Fruit fly (Drosophila melanogaster) whole organism, embryonic: ENCODE measurements around the gene CG13314.

Source experiments
- Ada2b ChIP-seq: fragments of 200-800 bp; sonication (Bioruptor generic); IDR thresholded peaks from 2 replicates; pipeline ENCODE4 v1.3.6; 2022; ENCODE audit warnings: missing biosample characterization, missing genetic modification characterization
- B-H1 ChIP-seq: fragments of 200-800 bp; sonication (Bioruptor generic); IDR thresholded peaks from 3 replicates; pipeline ENCODE4 v1.3.6; 2022; ENCODE audit warnings: missing biosample characterization, missing genetic modification characterization
- CG10431 ChIP-seq: fragments of 200-800 bp; sonication (Bioruptor generic); optimal IDR thresholded peaks from 3 replicates; lab custom pipeline; 2018; ENCODE audit warnings: missing biosample characterization, mild to moderate bottlenecking, missing genetic modification characterization
- CG10543 ChIP-seq: fragments of 200-800 bp; sonication (Bioruptor generic); optimal IDR thresholded peaks from 3 replicates; lab custom pipeline; 2017; ENCODE audit warnings: missing biosample characterization, mild to moderate bottlenecking, missing genetic modification characterization, moderate library complexity
- CG10959 ChIP-seq: fragments of 200-800 bp; sonication (Bioruptor generic); IDR thresholded peaks from 2 replicates; pipeline ENCODE4 v1.3.6; 2022; ENCODE audit warnings: missing biosample characterization, missing genetic modification characterization
- CG14860 ChIP-seq: fragments of 200-800 bp; sonication (Bioruptor generic); IDR thresholded peaks from 3 replicates; pipeline ENCODE4 v1.3.6; 2022; ENCODE audit warnings: missing biosample characterization, missing genetic modification characterization; ENCODE audit not compliant: partially characterized antibody
- CG14965 ChIP-seq: fragments of 200-800 bp; sonication (Bioruptor generic); optimal IDR thresholded peaks from 2 replicates; lab custom pipeline; 2016; ENCODE audit warnings: missing biosample characterization, missing genetic modification characterization, borderline replicate concordance
- CG18764 ChIP-seq: fragments of 200-800 bp; sonication (Bioruptor generic); optimal IDR thresholded peaks from 3 replicates; lab custom pipeline; 2016; ENCODE audit warnings: missing biosample characterization, missing genetic modification characterization
- CG2202 ChIP-seq: fragments of 200-800 bp; sonication (Bioruptor generic); optimal IDR thresholded peaks from 2 replicates; lab custom pipeline; 2018; ENCODE audit warnings: missing biosample characterization, mild to moderate bottlenecking, missing genetic modification characterization
- CG31365 ChIP-seq: fragments of 200-800 bp; sonication (Bioruptor generic); optimal IDR thresholded peaks from 2 replicates; lab custom pipeline; 2018; ENCODE audit warnings: missing biosample characterization, mild to moderate bottlenecking, missing genetic modification characterization
- CG6689 ChIP-seq: fragments of 200-800 bp; sonication (Bioruptor generic); IDR thresholded peaks from 2 replicates; pipeline ENCODE4 v1.3.6; 2022; ENCODE audit warnings: missing biosample characterization, missing genetic modification characterization
- CG6765 ChIP-seq: fragments of 200-800 bp; sonication (Bioruptor generic); optimal IDR thresholded peaks from 3 replicates; lab custom pipeline; 2017; ENCODE audit warnings: missing biosample characterization, mild to moderate bottlenecking, missing genetic modification characterization
- CG8290 ChIP-seq, 3 experiments: fragments of 200-800 bp; sonication (Bioruptor generic); optimal IDR thresholded peaks; 2 replicates each; lab custom pipeline; 2016 to 2019; ENCODE audit warnings: missing biosample characterization in 3 of 3, missing genetic modification characterization in 3 of 3, mild to moderate bottlenecking in 2 of 3, moderate library complexity in 1 of 3
- CG8388 ChIP-seq: fragments of 200-800 bp; sonication (Bioruptor generic); optimal IDR thresholded peaks from 2 replicates; lab custom pipeline; 2019; ENCODE audit warnings: missing biosample characterization, mild to moderate bottlenecking, missing genetic modification characterization, moderate library complexity
- CG9609 ChIP-seq: fragments of 200-800 bp; sonication (Bioruptor generic); optimal IDR thresholded peaks from 3 replicates; lab custom pipeline; 2016; ENCODE audit warnings: missing biosample characterization, missing genetic modification characterization
- Chrac-16 ChIP-seq: fragments of 200-800 bp; sonication (Bioruptor generic); optimal IDR thresholded peaks from 3 replicates; lab custom pipeline; 2016; ENCODE audit warnings: missing biosample characterization, missing genetic modification characterization
- Dad ChIP-seq: fragments of 200-800 bp; sonication (Bioruptor generic); optimal IDR thresholded peaks from 3 replicates; lab custom pipeline; 2016; ENCODE audit warnings: missing biosample characterization, missing genetic modification characterization
- Dek ChIP-seq: fragments of 200-800 bp; sonication (Bioruptor generic); optimal IDR thresholded peaks from 3 replicates; lab custom pipeline; 2019; ENCODE audit warnings: missing biosample characterization, mild to moderate bottlenecking, missing genetic modification characterization, moderate library complexity
- Ets65A ChIP-seq: fragments of 200-800 bp; sonication (Bioruptor generic); peaks from one replicate; lab custom pipeline; 2016; ENCODE audit warnings: missing biosample characterization, missing genetic modification characterization
- Fer1 ChIP-seq: fragments of 200-800 bp; sonication (Bioruptor generic); optimal IDR thresholded peaks from 2 replicates; lab custom pipeline; 2017; ENCODE audit warnings: missing biosample characterization, mild to moderate bottlenecking, missing genetic modification characterization
- H15 ChIP-seq: fragments of 200-800 bp; sonication (Bioruptor generic); IDR thresholded peaks from 3 replicates; pipeline ENCODE4 v1.3.6; 2022; ENCODE audit warnings: missing biosample characterization, missing genetic modification characterization
- HLH4C ChIP-seq: fragments of 200-800 bp; sonication (Bioruptor generic); IDR thresholded peaks from 3 replicates; pipeline ENCODE4 v1.3.6; 2022; ENCODE audit warnings: missing biosample characterization, missing genetic modification characterization; ENCODE audit not compliant: partially characterized antibody
- HLH54F ChIP-seq: fragments of 200-800 bp; sonication (Bioruptor generic); optimal IDR thresholded peaks from 3 replicates; lab custom pipeline; 2016; ENCODE audit warnings: missing biosample characterization, missing genetic modification characterization
- Meics ChIP-seq: fragments of 200-800 bp; sonication (Bioruptor generic); optimal IDR thresholded peaks from 2 replicates; lab custom pipeline; 2017; ENCODE audit warnings: missing biosample characterization, mild to moderate bottlenecking, missing genetic modification characterization
- Opbp ChIP-seq: fragments of 200-800 bp; sonication (Bioruptor generic); IDR thresholded peaks from 3 replicates; pipeline ENCODE4 v1.3.6; 2022; ENCODE audit warnings: missing biosample characterization, missing genetic modification characterization; ENCODE audit not compliant: partially characterized antibody
- Rfx ChIP-seq: fragments of 200-800 bp; sonication (Bioruptor generic); IDR thresholded peaks from 2 replicates; pipeline ENCODE4 v1.3.6; 2022; ENCODE audit warnings: missing biosample characterization, missing genetic modification characterization
- Usf ChIP-seq: fragments of 200-800 bp; sonication (Bioruptor generic); optimal IDR thresholded peaks from 2 replicates; lab custom pipeline; 2017; ENCODE audit warnings: missing genotype, missing biosample characterization, missing genetic modification characterization
- al ChIP-seq: fragments of 200-800 bp; sonication (Bioruptor generic); IDR thresholded peaks from 2 replicates; pipeline ENCODE4 v1.3.6; 2022; ENCODE audit warnings: missing biosample characterization, missing genetic modification characterization
- ara ChIP-seq: fragments of 200-800 bp; sonication (Bioruptor generic); IDR thresholded peaks from 2 replicates; pipeline ENCODE4 v1.3.6; 2022; ENCODE audit warnings: missing biosample characterization, missing genetic modification characterization
- cg ChIP-seq: fragments of 200-800 bp; sonication (Bioruptor generic); optimal IDR thresholded peaks from 3 replicates; lab custom pipeline; 2019; ENCODE audit warnings: missing biosample characterization, mild to moderate bottlenecking, missing genetic modification characterization, moderate library complexity
- ci ChIP-seq: fragments of 200-800 bp; sonication (Bioruptor generic); IDR thresholded peaks from 3 replicates; pipeline ENCODE4 v1.3.6; 2022; ENCODE audit warnings: missing biosample characterization, missing genetic modification characterization
- da ChIP-seq: fragments of 200-800 bp; sonication (Bioruptor generic); optimal IDR thresholded peaks from 2 replicates; lab custom pipeline; 2016; ENCODE audit warnings: missing biosample characterization, missing genetic modification characterization
- dmrt99B ChIP-seq: fragments of 200-800 bp; sonication (Bioruptor generic); optimal IDR thresholded peaks from 2 replicates; lab custom pipeline; 2018; ENCODE audit warnings: missing biosample characterization, mild to moderate bottlenecking, missing genetic modification characterization, moderate library complexity
- fd96Cb ChIP-seq: fragments of 200-800 bp; sonication (Bioruptor generic); optimal IDR thresholded peaks from 2 replicates; lab custom pipeline; 2018; ENCODE audit warnings: missing biosample characterization, mild to moderate bottlenecking, missing genetic modification characterization, moderate library complexity
- gsb-n ChIP-seq: fragments of 200-800 bp; sonication (Bioruptor generic); optimal IDR thresholded peaks from 3 replicates; lab custom pipeline; 2018; ENCODE audit warnings: missing biosample characterization, mild to moderate bottlenecking, missing genetic modification characterization
- klu ChIP-seq: fragments of 200-800 bp; sonication (Bioruptor generic); IDR thresholded peaks from 2 replicates; pipeline ENCODE4 v1.3.6; 2022; ENCODE audit warnings: missing biosample characterization, missing genetic modification characterization
- prd ChIP-seq, 3 experiments: fragments of >200 bp in 2 of 3; fragments of 200-800 bp in 1 of 3; sonication (Bioruptor generic) in 1 of 3; optimal IDR thresholded peaks in 2 of 3; IDR thresholded peaks in 1 of 3; 2 replicates in 2 of 3; 3 replicates in 1 of 3; pipeline versions ENCODE4 v1.3.6 to Lab custom; 2017 to 2022; ENCODE audit warnings: missing biosample characterization in 1 of 3, missing genetic modification characterization in 1 of 3
- row ChIP-seq: fragments of 200-800 bp; sonication (Bioruptor generic); IDR thresholded peaks from 3 replicates; pipeline ENCODE4 v1.3.6; 2022; ENCODE audit warnings: missing biosample characterization, missing genetic modification characterization
- sc ChIP-seq, 3 experiments: fragments of >200 bp in 2 of 3; fragments of 200-800 bp in 1 of 3; sonication (Bioruptor generic) in 1 of 3; optimal IDR thresholded peaks; 2 replicates in 2 of 3; 3 replicates in 1 of 3; lab custom pipeline; 2017; ENCODE audit warnings: mild to moderate bottlenecking in 1 of 3, missing biosample characterization in 1 of 3, missing genetic modification characterization in 1 of 3, missing genetic modification reagents in 1 of 3
- schlank ChIP-seq: fragments of 200-800 bp; sonication (Bioruptor generic); optimal IDR thresholded peaks from 2 replicates; lab custom pipeline; 2018; ENCODE audit warnings: missing biosample characterization, mild to moderate bottlenecking, missing genetic modification characterization
- sd ChIP-seq: fragments of 200-800 bp; sonication (Bioruptor generic); optimal IDR thresholded peaks from 3 replicates; lab custom pipeline; 2018; ENCODE audit warnings: missing biosample characterization, mild to moderate bottlenecking, missing genetic modification characterization, moderate library complexity
- sim ChIP-seq: fragments of 200-800 bp; sonication (Bioruptor generic); IDR thresholded peaks from 2 replicates; pipeline ENCODE4 v1.3.6; 2022; ENCODE audit warnings: missing biosample characterization, missing genetic modification characterization
- sqz ChIP-seq: fragments of 200-800 bp; sonication (Bioruptor generic); optimal IDR thresholded peaks from 3 replicates; lab custom pipeline; 2018; ENCODE audit warnings: missing biosample characterization, mild to moderate bottlenecking, missing genetic modification characterization
- tap ChIP-seq: fragments of 200-800 bp; optimal IDR thresholded peaks from 3 replicates; lab custom pipeline; 2019; ENCODE audit warnings: missing biosample characterization, mild to moderate bottlenecking, missing genetic modification characterization, moderate library complexity
- tio ChIP-seq: fragments of 200-800 bp; sonication (Bioruptor generic); optimal IDR thresholded peaks from 2 replicates; lab custom pipeline; 2017; ENCODE audit warnings: missing biosample characterization, missing genetic modification characterization, inconsistent platforms
- trem ChIP-seq: fragments of 200-800 bp; optimal IDR thresholded peaks from 3 replicates; lab custom pipeline; 2019; ENCODE audit warnings: missing biosample characterization, mild to moderate bottlenecking, missing genetic modification characterization, moderate library complexity
- vvl ChIP-seq: fragments of 200-800 bp; sonication (Bioruptor generic); IDR thresholded peaks from 2 replicates; pipeline ENCODE4 v1.3.6; 2022; ENCODE audit warnings: missing biosample characterization, missing genetic modification characterization
- wdn ChIP-seq: fragments of 200-800 bp; sonication (Bioruptor generic); IDR thresholded peaks from 2 replicates; pipeline ENCODE4 v1.3.6; 2022; ENCODE audit warnings: missing biosample characterization, missing genetic modification characterization
- zen ChIP-seq: fragments of 200-800 bp; sonication (Bioruptor generic); optimal IDR thresholded peaks from 3 replicates; lab custom pipeline; 2018; ENCODE audit warnings: missing biosample characterization, mild to moderate bottlenecking, missing genetic modification characterization, moderate library complexity

CG13314 gene

dm6 chr3L:8954648-8955033, 27.0 kb upstream of the CG13314 start, which contains the start of gene GNBP3 (continued):
- 0 out of 2 replicates have a peak, but pooled peaks have one; percentile 26 for TF ChIP-seq ara
- no peak for TF ChIP-seq H15 (GFP tag; lab: Robert Waterston, UW)
- TF ChIP-seq Ada2b (GFP tag; lab: Robert Waterston, UW) = peak; percentile 69
- peak; percentile 45 for TF ChIP-seq CG2202 (tag; lab: Kevin White, UChicago)
- peak; percentile 26 for TF ChIP-seq trem (tag; lab: Kevin White, UChicago)
- peak; percentile 38 for TF ChIP-seq tio (GFP tag; lab: Kevin White, UChicago)
- TF ChIP-seq Dek (tag; lab: Kevin White, UChicago) = peak; percentile 60
- TF ChIP-seq CG10543 (GFP tag; lab: Kevin White, UChicago) = peak; percentile 56
- TF ChIP-seq Rfx (GFP tag; lab: Robert Waterston, UW) = peak; percentile 83
- TF ChIP-seq Opbp (GFP tag; lab: Robert Waterston, UW) = no peak
- TF ChIP-seq da (GFP tag; lab: Kevin White, UChicago) = no peak
- TF ChIP-seq CG14860 = no peak
- peak; percentile 83 for TF ChIP-seq Meics (GFP tag; lab: Kevin White, UChicago)
- peak; percentile 63 for TF ChIP-seq CG8290 (GFP tag; optimal IDR thresholded peaks at IDR 0.05; lab: Kevin White, UChicago)
- TF ChIP-seq CG8290 (tag; optimal IDR thresholded peaks at IDR 0.05; lab: Kevin White, UChicago) = no peak
- TF ChIP-seq dmrt99B (tag; lab: Kevin White, UChicago) = peak; percentile 70
- TF ChIP-seq B-H1 (GFP tag; lab: Robert Waterston, UW) = no peak; the same call in 2 of the 3 replicates
- peak; percentile 70 for TF ChIP-seq vvl
- TF ChIP-seq HLH4C (GFP tag; lab: Robert Waterston, UW) = no peak
- TF ChIP-seq fd96Cb = peak; percentile 51
- TF ChIP-seq zen (tag; lab: Kevin White, UChicago) = peak; percentile 3
- TF ChIP-seq tap (tag; lab: Kevin White, UChicago) = peak; percentile 67
- TF ChIP-seq ci (GFP tag; lab: Robert Waterston, UW) = peak; percentile 39; the same call in 1 of the 3 replicates
- TF ChIP-seq Chrac-16 (GFP tag; lab: Kevin White, UChicago) = peak; percentile 22
- peak; percentile 65 for TF ChIP-seq sqz (GFP tag; lab: Kevin White, UChicago)
- no peak for TF ChIP-seq cg
- 0 out of 2 replicates have a peak, but pooled peaks have one; percentile 17 for TF ChIP-seq wdn (GFP tag; lab: Robert Waterston, UW)
- no peak for TF ChIP-seq CG10431 (GFP tag; lab: Kevin White, UChicago)
- TF ChIP-seq CG31365 = peak; percentile 19
- no peak for TF ChIP-seq prd (optimal IDR thresholded peaks at IDR 0.05; lab: Kevin White, UChicago)
- TF ChIP-seq prd (GFP tag; IDR thresholded peaks at IDR 0.05; lab: Robert Waterston, UW) = peak; percentile 77
- peak; percentile 58; the same call in 2 of the 3 replicates for TF ChIP-seq row
- TF ChIP-seq al (GFP tag; lab: Robert Waterston, UW) = peak; percentile 39
- no peak for TF ChIP-seq CG9609 (GFP tag; lab: Kevin White, UChicago)
- peak; percentile 11 for TF ChIP-seq CG18764
- TF ChIP-seq sim (GFP tag; lab: Robert Waterston, UW) = no peak
- peak; percentile 35 for TF ChIP-seq gsb-n (tag; lab: Kevin White, UChicago)
- TF ChIP-seq sc (optimal IDR thresholded peaks at IDR 0.05; lab: Kevin White, UChicago) = no peak
- peak; percentile 7 for TF ChIP-seq sc (GFP tag; optimal IDR thresholded peaks at IDR 0.05; lab: Kevin White, UChicago)
- TF ChIP-seq sd (tag; lab: Kevin White, UChicago) = no peak
- peak; percentile 69 for TF ChIP-seq CG10959 (GFP tag; lab: Robert Waterston, UW)
- TF ChIP-seq Usf = peak; percentile 17
- peak; percentile 88 for TF ChIP-seq Fer1 (GFP tag; lab: Kevin White, UChicago)
- TF ChIP-seq klu (GFP tag; lab: Robert Waterston, UW) = peak; percentile 36; the same call in 1 of the 2 replicates
- TF ChIP-seq schlank (tag; lab: Kevin White, UChicago) = no peak
- TF ChIP-seq CG14965 (GFP tag; lab: Kevin White, UChicago) = no peak
- TF ChIP-seq CG6765 = peak; percentile 2
- TF ChIP-seq HLH54F (GFP tag; lab: Kevin White, UChicago) = peak; percentile 9
- TF ChIP-seq CG6689 (GFP tag; lab: Robert Waterston, UW) = peak; percentile 53; the same call in 1 of the 2 replicates
- peak; percentile 38 for TF ChIP-seq Ets65A (GFP tag; lab: Kevin White, UChicago)
- peak; percentile 40 for TF ChIP-seq CG8388 (GFP tag; lab: Kevin White, UChicago)
- peak; percentile 33 for TF ChIP-seq Dad (GFP tag; lab: Kevin White, UChicago)
